Worm (Caenorhabditis elegans): Measurements from ENCODE around the gene C18H7.11.

- TF ChIP-seq ama-1 (optimal IDR thresholded peaks at IDR 0.05) (no peak), pqm-1 (tag; optimal IDR thresholded peaks at IDR 0.05) (no peak), lin-15B (tag; optimal IDR thresholded peaks at IDR 0.05) (no peak), snpc-4 (tag; optimal IDR thresholded peaks at IDR 0.05) (no peak), lin-14 (GFP tag; optimal IDR thresholded peaks at IDR 0.05) (peak; percentile 60), unc-62 (GFP tag; optimal IDR thresholded peaks at IDR 0.05) (no peak)
Measured at ce11 chrIV:563417-563816, 33.3 kb upstream of the C18H7.11 start.
